Fruit fly (Drosophila melanogaster): Measurements from ENCODE around the gene CG13731.
A peak's percentile ranks its signal among the peaks of the same experiment; 100 is the strongest.

Gene CG13731

DNA sequence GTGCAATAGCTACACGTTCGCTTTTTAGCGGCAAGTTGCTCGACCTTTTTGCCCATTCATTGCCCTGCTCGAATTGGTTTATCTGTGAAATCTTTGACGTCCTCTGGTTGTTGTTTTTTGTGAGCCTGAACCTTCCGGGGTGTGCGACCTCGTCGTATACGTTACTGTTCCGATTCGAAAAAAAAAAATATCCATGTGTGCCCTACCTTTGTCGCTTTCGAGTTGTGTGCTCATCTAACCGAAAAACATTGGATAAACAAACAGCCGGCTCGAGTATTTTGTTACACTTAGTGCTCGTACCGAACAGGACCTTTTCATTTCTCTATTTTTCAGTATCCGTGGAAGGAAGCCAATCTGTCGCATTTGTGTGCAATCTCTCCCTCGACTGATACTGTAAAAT is 24.7 kb downstream of the CG13731 start:
- TF ChIP-seq Abd-B (GFP tag; optimal IDR thresholded peaks at IDR 0.05) (no peak), CG9705 (GFP tag; optimal IDR thresholded peaks at IDR 0.05) (no peak), Sp1 (GFP tag; optimal IDR thresholded peaks at IDR 0.05) (no peak), Hr78 (GFP tag; optimal IDR thresholded peaks at IDR 0.05) (no peak), N (GFP tag; optimal IDR thresholded peaks at IDR 0.05) (no peak), dl (GFP tag; optimal IDR thresholded peaks at IDR 0.05; ENCODE audit: insufficient read depth in 1 of 2, partially characterized antibody in 2 of 2) (no peak), tai (GFP tag; optimal IDR thresholded peaks at IDR 0.05) (no peak), Dif (GFP tag; optimal IDR thresholded peaks at IDR 0.05; ENCODE audit: partially characterized antibody) (no peak), rgr (GFP tag; optimal IDR thresholded peaks at IDR 0.05) (no peak), Hnf4 (GFP tag; optimal IDR thresholded peaks at IDR 0.05) (no peak), pan (optimal IDR thresholded peaks at IDR 0.05) (no peak)

DNA sequence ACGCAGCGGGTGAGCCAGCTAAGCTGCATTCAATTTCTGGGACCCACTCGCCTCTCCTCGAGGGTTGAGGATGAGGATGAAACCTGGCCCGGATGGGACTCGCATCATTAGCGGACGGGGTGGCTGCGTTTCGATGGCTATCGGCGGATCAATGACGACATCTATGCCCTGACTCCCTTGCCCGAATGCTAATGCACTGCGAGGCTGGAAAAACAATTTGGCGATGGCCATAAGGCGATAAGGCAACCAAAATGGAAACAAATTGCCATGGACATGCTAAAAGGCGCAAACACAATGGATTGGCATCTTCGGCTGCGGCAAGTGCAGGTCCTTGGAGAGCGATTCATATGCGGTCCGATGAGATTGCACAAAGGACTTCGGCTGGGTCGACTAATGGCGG is 25.8 kb downstream of the CG13731 start:
- no peak for TF ChIP-seq pan (optimal IDR thresholded peaks at IDR 0.05)
- TF ChIP-seq ey (GFP tag; optimal IDR thresholded peaks at IDR 0.05) = no peak
- no peak for TF ChIP-seq OdsH (GFP tag; optimal IDR thresholded peaks at IDR 0.05)
- no peak for TF ChIP-seq CG32264 (GFP tag; optimal IDR thresholded peaks at IDR 0.05)
- no peak for TF ChIP-seq br (GFP tag; optimal IDR thresholded peaks at IDR 0.05)
- no peak for TF ChIP-seq rgr (GFP tag; optimal IDR thresholded peaks at IDR 0.05)
- no peak for TF ChIP-seq jim (GFP tag; optimal IDR thresholded peaks at IDR 0.05)
- TF ChIP-seq HLH106 (tag; optimal IDR thresholded peaks at IDR 0.05) = no peak
- no peak for TF ChIP-seq Dif (GFP tag; optimal IDR thresholded peaks at IDR 0.05; ENCODE audit: partially characterized antibody)
- no peak for TF ChIP-seq sage (GFP tag; optimal IDR thresholded peaks at IDR 0.05)
- no peak for TF ChIP-seq Abd-B (GFP tag; optimal IDR thresholded peaks at IDR 0.05)
- TF ChIP-seq sv (GFP tag; optimal IDR thresholded peaks at IDR 0.05) = no peak
- TF ChIP-seq h (GFP tag; optimal IDR thresholded peaks at IDR 0.05) = no peak
- TF ChIP-seq tai (GFP tag; optimal IDR thresholded peaks at IDR 0.05) = no peak

DNA sequence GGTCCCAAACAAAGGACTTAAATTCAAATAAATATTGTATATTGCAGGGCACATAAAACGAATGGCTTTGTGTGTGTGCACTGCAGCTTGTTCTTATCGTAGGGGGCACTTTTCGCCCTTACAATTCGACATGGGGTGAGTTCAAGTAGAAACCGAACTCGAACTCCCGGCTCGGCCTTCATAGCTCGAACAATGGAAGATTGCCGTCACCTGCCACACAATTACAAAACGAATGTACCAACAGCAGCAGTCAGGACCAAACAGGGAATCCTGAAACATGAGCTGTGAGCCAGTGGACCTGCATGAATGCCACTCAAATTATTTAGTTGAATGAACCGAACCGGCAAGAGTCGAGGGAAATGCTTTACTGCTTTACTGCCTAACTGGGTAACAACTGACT is 26.8 kb downstream of the CG13731 start:
- TF ChIP-seq CrebA (GFP tag; optimal IDR thresholded peaks at IDR 0.05; ENCODE audit: borderline replicate concordance) (no peak), Jra (GFP tag; optimal IDR thresholded peaks at IDR 0.05) (no peak), OdsH (GFP tag; optimal IDR thresholded peaks at IDR 0.05) (no peak), dl (GFP tag; optimal IDR thresholded peaks at IDR 0.05; ENCODE audit: insufficient read depth in 1 of 2, partially characterized antibody in 2 of 2) (no peak), Dif (GFP tag; optimal IDR thresholded peaks at IDR 0.05; ENCODE audit: partially characterized antibody) (no peak), brk (GFP tag; optimal IDR thresholded peaks at IDR 0.05) (no peak), GATAd (GFP tag; optimal IDR thresholded peaks at IDR 0.05) (no peak), Hr78 (GFP tag; optimal IDR thresholded peaks at IDR 0.05) (no peak)

DNA sequence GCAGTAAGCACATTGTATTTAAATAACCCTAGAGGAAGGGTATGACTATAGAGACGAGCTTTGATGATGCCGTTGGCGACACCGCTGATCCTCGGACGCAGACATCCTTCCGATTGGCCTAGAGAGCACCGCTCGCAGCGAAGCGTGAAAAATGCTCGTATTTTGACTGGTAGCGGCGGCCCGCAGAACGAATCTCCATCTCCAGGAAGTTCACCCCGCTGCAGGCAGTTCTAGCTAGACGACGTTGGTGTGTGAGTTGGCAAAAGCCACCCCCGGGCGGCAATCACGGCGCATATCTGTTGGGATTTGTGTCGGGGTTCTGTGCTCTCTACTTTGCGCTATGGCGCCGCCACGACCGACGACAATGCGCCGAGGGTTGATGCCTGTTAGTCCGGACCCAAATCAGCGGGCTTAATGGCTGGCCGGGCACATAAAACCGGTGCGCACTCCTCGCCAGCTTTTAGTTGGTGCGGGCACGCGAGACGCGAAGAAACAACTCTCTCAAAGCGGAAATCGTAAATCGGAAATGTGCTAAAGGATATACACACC is 29.5 kb downstream of the CG13731 start, which contains the start of gene tap:
Gene tap (plus strand): TSS at position 458 of the 549 bp plus-strand sequence.
- TF ChIP-seq h (GFP tag; optimal IDR thresholded peaks at IDR 0.05) (no peak), Dfd (GFP tag; optimal IDR thresholded peaks at IDR 0.05) (no peak), dl (GFP tag; optimal IDR thresholded peaks at IDR 0.05; ENCODE audit: insufficient read depth in 1 of 2, partially characterized antibody in 2 of 2) (no peak), CG9705 (GFP tag; optimal IDR thresholded peaks at IDR 0.05) (no peak), Myc (optimal IDR thresholded peaks at IDR 0.05) (no peak), Dif (GFP tag; optimal IDR thresholded peaks at IDR 0.05; ENCODE audit: partially characterized antibody) (no peak), rgr (GFP tag; optimal IDR thresholded peaks at IDR 0.05) (no peak), usp (GFP tag; optimal IDR thresholded peaks at IDR 0.05) (no peak), foxo (GFP tag; optimal IDR thresholded peaks at IDR 0.05) (no peak), brk (GFP tag; optimal IDR thresholded peaks at IDR 0.05) (no peak), CrebA (GFP tag; optimal IDR thresholded peaks at IDR 0.05; ENCODE audit: borderline replicate concordance) (no peak), lola (GFP tag; optimal IDR thresholded peaks at IDR 0.05) (no peak), Hnf4 (GFP tag; optimal IDR thresholded peaks at IDR 0.05) (no peak), sv (GFP tag; optimal IDR thresholded peaks at IDR 0.05) (no peak), br (GFP tag; optimal IDR thresholded peaks at IDR 0.05) (no peak), tai (GFP tag; optimal IDR thresholded peaks at IDR 0.05) (no peak)

DNA sequence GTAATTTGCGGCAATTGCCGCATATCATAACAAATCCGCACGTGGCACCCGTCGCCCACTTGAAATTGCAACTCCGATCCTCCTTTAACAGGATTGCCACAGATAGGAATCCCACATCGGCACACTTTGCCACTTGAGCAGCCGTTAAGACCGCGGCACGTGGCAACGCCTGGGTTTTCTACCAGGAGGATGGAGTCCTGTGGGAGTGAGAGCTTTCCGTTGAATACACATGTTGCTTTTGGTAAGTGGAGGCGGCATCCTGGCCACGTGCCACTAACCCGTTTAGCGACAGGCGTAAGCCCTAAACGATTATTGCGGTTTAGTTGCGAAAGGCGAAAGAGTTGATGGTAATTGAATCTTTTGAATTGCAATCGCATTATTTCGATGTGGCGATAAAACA is 30.3 kb downstream of the CG13731 start:
- TF ChIP-seq Vsx2 (GFP tag; optimal IDR thresholded peaks at IDR 0.05; ENCODE audit: partially characterized antibody) = peak; percentile 37
- no peak for TF ChIP-seq CrebA (GFP tag; optimal IDR thresholded peaks at IDR 0.05; ENCODE audit: borderline replicate concordance)
